Fruit fly (Drosophila melanogaster) whole organism, embryonic: ENCODE data around the gene CG31548.
A peak's percentile ranks its signal among the peaks of the same experiment; 100 is the strongest.

Experiments
- Bdp1 ChIP-seq: fragments of 200-800 bp; sonication (Bioruptor generic); optimal IDR thresholded peaks from 3 replicates; lab custom pipeline; 2016; ENCODE audit warnings: missing biosample characterization, missing genetic modification characterization
- CG11456 ChIP-seq: fragments of 200-800 bp; sonication (Bioruptor generic); IDR thresholded peaks from 3 replicates; pipeline ENCODE4 v1.3.6; 2022; ENCODE audit warnings: missing biosample characterization, missing genetic modification characterization
- CG11696 ChIP-seq: fragments of 200-800 bp; sonication (Bioruptor generic); IDR thresholded peaks from 2 replicates; pipeline ENCODE4 v1.3.6; 2022; ENCODE audit warnings: missing biosample characterization, missing genetic modification characterization
- CG11723 ChIP-seq: fragments of 200-800 bp; sonication (Bioruptor generic); optimal IDR thresholded peaks from 2 replicates; lab custom pipeline; 2017; ENCODE audit warnings: missing biosample characterization, mild to moderate bottlenecking, missing genetic modification characterization
- CG12155 ChIP-seq: fragments of 200-800 bp; sonication (Bioruptor generic); optimal IDR thresholded peaks from 3 replicates; lab custom pipeline; 2016; ENCODE audit warnings: missing biosample characterization, missing genetic modification characterization
- CG12299 ChIP-seq: fragments of 200-800 bp; sonication (Bioruptor generic); optimal IDR thresholded peaks from 2 replicates; lab custom pipeline; 2018; ENCODE audit warnings: missing biosample characterization, mild to moderate bottlenecking, missing genetic modification characterization
- CG12744 ChIP-seq: fragments of 200-800 bp; sonication (Bioruptor generic); optimal IDR thresholded peaks from 2 replicates; lab custom pipeline; 2016; ENCODE audit warnings: missing biosample characterization, missing genetic modification characterization
- CG13624 ChIP-seq: fragments of 200-800 bp; sonication (Bioruptor generic); optimal IDR thresholded peaks from 2 replicates; lab custom pipeline; 2016; ENCODE audit warnings: missing biosample characterization, missing genetic modification characterization
- CG15011 ChIP-seq: fragments of 200-800 bp; sonication (Bioruptor generic); optimal IDR thresholded peaks from 3 replicates; lab custom pipeline; 2018; ENCODE audit warnings: missing biosample characterization, mild to moderate bottlenecking, missing genetic modification characterization
- CG15479 ChIP-seq: fragments of 200-800 bp; sonication (Bioruptor generic); optimal IDR thresholded peaks from 3 replicates; lab custom pipeline; 2019; ENCODE audit warnings: missing biosample characterization, mild to moderate bottlenecking, missing genetic modification characterization, moderate library complexity
- CG17328 ChIP-seq: fragments of 200-800 bp; sonication (Bioruptor generic); IDR thresholded peaks from 2 replicates; pipeline ENCODE4 v1.3.6; 2022; ENCODE audit warnings: missing biosample characterization, missing genetic modification characterization
- CG17361 ChIP-seq: fragments of 200-800 bp; sonication (Bioruptor generic); IDR thresholded peaks from 3 replicates; pipeline ENCODE4 v1.3.6; 2022; ENCODE audit warnings: missing biosample characterization, missing genetic modification characterization
- CG2889 ChIP-seq: fragments of 200-800 bp; sonication (Bioruptor generic); IDR thresholded peaks from 3 replicates; pipeline ENCODE4 v1.3.6; 2022; ENCODE audit warnings: missing biosample characterization, missing genetic modification characterization
- CG4328 ChIP-seq: fragments of 200-800 bp; sonication (Bioruptor generic); optimal IDR thresholded peaks from 3 replicates; lab custom pipeline; 2017; ENCODE audit warnings: missing biosample characterization, missing genetic modification reagents, missing genetic modification characterization
- CG4617 ChIP-seq: fragments of 200-800 bp; sonication (Bioruptor generic); optimal IDR thresholded peaks from 3 replicates; lab custom pipeline; 2016; ENCODE audit warnings: missing biosample characterization, missing genetic modification characterization, borderline replicate concordance
- CG6689 ChIP-seq: fragments of 200-800 bp; sonication (Bioruptor generic); IDR thresholded peaks from 2 replicates; pipeline ENCODE4 v1.3.6; 2022; ENCODE audit warnings: missing biosample characterization, missing genetic modification characterization
- CG7372 ChIP-seq: fragments of 200-800 bp; sonication (Bioruptor generic); IDR thresholded peaks from 2 replicates; pipeline ENCODE4 v1.3.6; 2022; ENCODE audit warnings: missing biosample characterization, missing genetic modification characterization
- CG8281 ChIP-seq: fragments of 200-800 bp; sonication (Bioruptor generic); optimal IDR thresholded peaks from 2 replicates; lab custom pipeline; 2018; ENCODE audit warnings: missing biosample characterization, mild to moderate bottlenecking, missing genetic modification characterization, moderate library complexity
- D19A ChIP-seq: fragments of 200-800 bp; optimal IDR thresholded peaks from 3 replicates; lab custom pipeline; 2019; ENCODE audit warnings: missing biosample characterization, mild to moderate bottlenecking, missing genetic modification characterization, moderate library complexity
- D19B ChIP-seq: fragments of 200-800 bp; sonication (Bioruptor generic); optimal IDR thresholded peaks from 2 replicates; lab custom pipeline; 2017; ENCODE audit warnings: missing biosample characterization, mild to moderate bottlenecking, missing genetic modification characterization
- Doc3 ChIP-seq: fragments of 200-800 bp; sonication (Bioruptor generic); IDR thresholded peaks from 3 replicates; pipeline ENCODE4 v1.3.6; 2022; ENCODE audit warnings: missing biosample characterization, missing genetic modification characterization; ENCODE audit not compliant: partially characterized antibody
- Ets65A ChIP-seq: fragments of 200-800 bp; sonication (Bioruptor generic); peaks from one replicate; lab custom pipeline; 2016; ENCODE audit warnings: missing biosample characterization, missing genetic modification characterization
- Fer2 ChIP-seq: fragments of 200-800 bp; sonication (Bioruptor generic); optimal IDR thresholded peaks from 2 replicates; lab custom pipeline; 2018; ENCODE audit warnings: missing biosample characterization, mild to moderate bottlenecking, missing genetic modification characterization, moderate library complexity
- Hmr ChIP-seq: fragments of 200-800 bp; sonication (Bioruptor generic); optimal IDR thresholded peaks from 3 replicates; lab custom pipeline; 2017; ENCODE audit warnings: mild to moderate bottlenecking, missing biosample characterization, missing genetic modification reagents, missing genetic modification characterization
- Hr51 ChIP-seq, 2 experiments: fragments of 200-800 bp; sonication (Bioruptor generic); optimal IDR thresholded peaks; 2 replicates in 1 of 2; 3 replicates in 1 of 2; lab custom pipeline; 2016 to 2018; ENCODE audit warnings: missing biosample characterization in 2 of 2, missing genetic modification characterization in 2 of 2, mild to moderate bottlenecking in 1 of 2, moderate library complexity in 1 of 2
- Kr ChIP-seq: fragments of 200-800 bp; sonication (Bioruptor generic); optimal IDR thresholded peaks from 2 replicates; lab custom pipeline; 2017; ENCODE audit warnings: missing biosample characterization, mild to moderate bottlenecking, missing genetic modification characterization
- Max ChIP-seq: fragments of 200-800 bp; sonication (Bioruptor generic); optimal IDR thresholded peaks from 2 replicates; lab custom pipeline; 2016; ENCODE audit warnings: missing biosample characterization, mild to moderate bottlenecking, missing genetic modification characterization
- NK7.1 ChIP-seq: fragments of 200-800 bp; sonication (Bioruptor generic); optimal IDR thresholded peaks from 3 replicates; lab custom pipeline; 2016; ENCODE audit warnings: missing biosample characterization, missing genetic modification characterization
- NfI ChIP-seq: fragments of 200-800 bp; sonication (Bioruptor generic); optimal IDR thresholded peaks from 3 replicates; lab custom pipeline; 2018; ENCODE audit warnings: missing biosample characterization, mild to moderate bottlenecking, missing genetic modification characterization, moderate library complexity
- Pdp1 ChIP-seq, 2 experiments: fragments of 200-800 bp; sonication (Bioruptor generic); optimal IDR thresholded peaks; 3 replicates each; lab custom pipeline; 2016; ENCODE audit warnings: missing biosample characterization in 2 of 2, missing genetic modification characterization in 2 of 2, mild to moderate bottlenecking in 1 of 2, moderate library complexity in 1 of 2
- Poxn ChIP-seq: fragments of 200-800 bp; sonication (Bioruptor generic); IDR thresholded peaks from 2 replicates; pipeline ENCODE4 v1.3.6; 2022; ENCODE audit warnings: missing biosample characterization, missing genetic modification characterization
- Six4 ChIP-seq: fragments of 200-800 bp; sonication (Bioruptor generic); optimal IDR thresholded peaks from 2 replicates; lab custom pipeline; 2016; ENCODE audit warnings: missing biosample characterization, missing genetic modification characterization
- Stat92E ChIP-seq, 3 experiments: fragments of >200 bp in 2 of 3; fragments of 200-800 bp in 1 of 3; sonication (Bioruptor generic) in 1 of 3; optimal IDR thresholded peaks; 2 replicates each; lab custom pipeline; 2017 to 2019; ENCODE audit warnings: missing biosample characterization in 3 of 3, missing genetic modification characterization in 3 of 3, mild to moderate bottlenecking in 1 of 3, moderate library complexity in 1 of 3
- ac ChIP-seq: fragments of 200-800 bp; sonication (Bioruptor generic); optimal IDR thresholded peaks from 3 replicates; lab custom pipeline; 2017; ENCODE audit warnings: missing biosample characterization, mild to moderate bottlenecking, missing genetic modification characterization
- cas ChIP-seq: fragments of 200-800 bp; sonication (Bioruptor generic); IDR thresholded peaks from 2 replicates; pipeline ENCODE4 v1.3.6; 2022; ENCODE audit warnings: missing biosample characterization, missing genetic modification characterization
- chn ChIP-seq: fragments of 200-800 bp; sonication (Bioruptor generic); optimal IDR thresholded peaks from 2 replicates; lab custom pipeline; 2016; ENCODE audit warnings: missing biosample characterization, missing genetic modification characterization
- da ChIP-seq: fragments of 200-800 bp; sonication (Bioruptor generic); optimal IDR thresholded peaks from 2 replicates; lab custom pipeline; 2016; ENCODE audit warnings: missing biosample characterization, missing genetic modification characterization
- ewg ChIP-seq: fragments of 200-800 bp; sonication (Bioruptor generic); optimal IDR thresholded peaks from 3 replicates; lab custom pipeline; 2017; ENCODE audit warnings: mild to moderate bottlenecking, missing biosample characterization, missing genetic modification reagents, missing genetic modification characterization
- fd96Cb ChIP-seq: fragments of 200-800 bp; sonication (Bioruptor generic); optimal IDR thresholded peaks from 2 replicates; lab custom pipeline; 2018; ENCODE audit warnings: missing biosample characterization, mild to moderate bottlenecking, missing genetic modification characterization, moderate library complexity
- grau ChIP-seq: fragments of 200-800 bp; optimal IDR thresholded peaks from 3 replicates; lab custom pipeline; 2019; ENCODE audit warnings: missing biosample characterization, mild to moderate bottlenecking, missing genetic modification characterization, moderate library complexity
- gro ChIP-seq: fragments of 200-800 bp; sonication (Bioruptor generic); optimal IDR thresholded peaks from 2 replicates; lab custom pipeline; 2016; ENCODE audit warnings: missing biosample characterization, missing genetic modification characterization
- gsb ChIP-seq: fragments of 200-800 bp; sonication (Bioruptor generic); IDR thresholded peaks from 2 replicates; pipeline ENCODE4 v1.3.6; 2022; ENCODE audit warnings: missing biosample characterization, missing genetic modification characterization
- h ChIP-seq: fragments of >200 bp; optimal IDR thresholded peaks from 2 replicates; lab custom pipeline; 2017
- lilli ChIP-seq: fragments of 200-800 bp; sonication (Bioruptor generic); optimal IDR thresholded peaks from 3 replicates; lab custom pipeline; 2016; ENCODE audit warnings: missing biosample characterization, missing genetic modification characterization
- salm ChIP-seq: fragments of 200-800 bp; sonication (Bioruptor generic); optimal IDR thresholded peaks from 2 replicates; lab custom pipeline; 2018; ENCODE audit warnings: missing biosample characterization, mild to moderate bottlenecking, missing genetic modification characterization
- ssp ChIP-seq: fragments of 200-800 bp; sonication (Bioruptor generic); IDR thresholded peaks from 2 replicates; pipeline ENCODE4 v1.3.6; 2022; ENCODE audit warnings: missing biosample characterization, missing genetic modification characterization
- tin ChIP-seq: fragments of 200-800 bp; sonication (Bioruptor generic); optimal IDR thresholded peaks from 3 replicates; lab custom pipeline; 2016; ENCODE audit warnings: missing biosample characterization, missing genetic modification characterization
- ttk ChIP-seq: fragments of 200-800 bp; sonication (Bioruptor generic); IDR thresholded peaks from 2 replicates; pipeline ENCODE4 v2.1.2; 2022; ENCODE audit warnings: missing biosample characterization, missing genetic modification characterization
- unpg ChIP-seq: fragments of 200-800 bp; sonication (Bioruptor generic); optimal IDR thresholded peaks from 3 replicates; lab custom pipeline; 2018; ENCODE audit warnings: missing biosample characterization, mild to moderate bottlenecking, missing genetic modification characterization, moderate library complexity
- wdn ChIP-seq: fragments of 200-800 bp; sonication (Bioruptor generic); IDR thresholded peaks from 2 replicates; pipeline ENCODE4 v1.3.6; 2022; ENCODE audit warnings: missing biosample characterization, missing genetic modification characterization

Gene CG31548

dm6 chr3R:5620387-5620956 lies 16.2 kb downstream of the CG31548 start (continued):
- peak; percentile 43 to 70 for TF ChIP-seq Pdp1 (GFP tag; optimal IDR thresholded peaks at IDR 0.05; lab: Kevin White, UChicago)
- TF ChIP-seq CG6689 (GFP tag; lab: Robert Waterston, UW) = peak; percentile 64
- TF ChIP-seq Max = peak; percentile 46
- TF ChIP-seq CG15479 (GFP tag; lab: Kevin White, UChicago) = no peak
- no peak for TF ChIP-seq CG12155 (GFP tag; lab: Kevin White, UChicago)
- TF ChIP-seq D19A = peak; percentile 61
- peak; percentile 58 for TF ChIP-seq CG17328 (GFP tag; lab: Robert Waterston, UW)
- TF ChIP-seq Doc3 (GFP tag; lab: Robert Waterston, UW) = no peak
- peak; percentile 56 for TF ChIP-seq NfI
- peak; percentile 49 for TF ChIP-seq ewg (GFP tag; lab: Kevin White, UChicago)
- TF ChIP-seq Ets65A (GFP tag; lab: Kevin White, UChicago) = peak; percentile 97
- TF ChIP-seq chn (GFP tag; lab: Kevin White, UChicago) = peak; percentile 43
- TF ChIP-seq ttk (GFP tag; lab: Robert Waterston, UW) = peak; percentile 49; the same call in 1 of the 2 replicates
- peak; percentile 70 for TF ChIP-seq fd96Cb (tag; lab: Kevin White, UChicago)
- TF ChIP-seq Stat92E (GFP tag; optimal IDR thresholded peaks at IDR 0.05; lab: Kevin White, UChicago) = peak in 1 of 3 experiments; percentile 12
- TF ChIP-seq unpg (GFP tag; lab: Kevin White, UChicago) = peak; percentile 35
- peak; percentile 59 for TF ChIP-seq Hmr (GFP tag; lab: Kevin White, UChicago)
- no peak for TF ChIP-seq CG12744 (GFP tag; lab: Kevin White, UChicago)
- TF ChIP-seq CG7372 (GFP tag; lab: Robert Waterston, UW) = peak; percentile 55; the same call in 1 of the 2 replicates
- TF ChIP-seq cas (GFP tag; lab: Robert Waterston, UW) = no peak
- TF ChIP-seq Fer2 = no peak
- no peak for TF ChIP-seq Poxn (GFP tag; lab: Robert Waterston, UW)
- peak; percentile 30; the same call in 1 of the 2 replicates for TF ChIP-seq wdn (GFP tag; lab: Robert Waterston, UW)
- TF ChIP-seq CG4328 (GFP tag; lab: Kevin White, UChicago) = no peak
- TF ChIP-seq grau (tag; lab: Kevin White, UChicago) = peak; percentile 54
- TF ChIP-seq Kr (GFP tag; lab: Kevin White, UChicago) = no peak
- peak; percentile 63 for TF ChIP-seq lilli
- no peak for TF ChIP-seq CG15011 (GFP tag; lab: Kevin White, UChicago)
- TF ChIP-seq salm (tag; lab: Kevin White, UChicago) = peak; percentile 16
- peak; percentile 38 for TF ChIP-seq D19B (GFP tag; lab: Kevin White, UChicago)
- no peak for TF ChIP-seq ac (GFP tag; lab: Kevin White, UChicago)
- peak; percentile 23 for TF ChIP-seq CG4617
- TF ChIP-seq CG13624 (GFP tag; lab: Kevin White, UChicago) = peak; percentile 55
- TF ChIP-seq h (lab: Kevin White, UChicago) = no peak
- peak; percentile 57 for TF ChIP-seq gro (GFP tag; lab: Kevin White, UChicago)
- no peak for TF ChIP-seq ssp (GFP tag; lab: Robert Waterston, UW)
- TF ChIP-seq CG2889 = no peak
- no peak for TF ChIP-seq CG11696
- peak; percentile 38 for TF ChIP-seq Six4
- peak; percentile 88 for TF ChIP-seq CG17361 (GFP tag; lab: Robert Waterston, UW)
- TF ChIP-seq tin (GFP tag; lab: Kevin White, UChicago) = peak; percentile 47
- TF ChIP-seq CG8281 = peak; percentile 61
- peak in 1 of 2 experiments; percentile 70 for TF ChIP-seq Hr51 (GFP tag; optimal IDR thresholded peaks at IDR 0.05; lab: Kevin White, UChicago)
- TF ChIP-seq da (GFP tag; lab: Kevin White, UChicago) = peak; percentile 27
- TF ChIP-seq Bdp1 (GFP tag; lab: Kevin White, UChicago) = no peak
- TF ChIP-seq CG11456 (GFP tag; lab: Robert Waterston, UW) = peak; percentile 66; the same call in 1 of the 3 replicates
- peak; percentile 48 for TF ChIP-seq CG11723 (GFP tag; lab: Kevin White, UChicago)
- TF ChIP-seq gsb (GFP tag; lab: Robert Waterston, UW) = 0 out of 2 replicates have a peak, but pooled peaks have one; percentile 9
- no peak for TF ChIP-seq NK7.1
- TF ChIP-seq CG12299 (tag; lab: Kevin White, UChicago) = peak; percentile 22
